Worm (Caenorhabditis elegans) whole organism, late embryonic: ENCODE data around the gene ckb-2.

Experiments used
- ceh-24 ChIP-seq: sonication (generic microtip); optimal IDR thresholded peaks from 2 replicates; lab custom pipeline; 2016; ENCODE audit warnings: mild to moderate bottlenecking, missing genetic modification characterization, missing compliant biosample characterization
- ceh-45 ChIP-seq: fragments of 200-800 bp; sonication (Bioruptor generic); IDR thresholded peaks from 2 replicates; pipeline ENCODE4 v1.3.6; 2022; ENCODE audit warnings: missing genetic modification reagents, missing genetic modification characterization, missing compliant biosample characterization
- ceh-9 ChIP-seq: sonication (generic microtip); optimal IDR thresholded peaks from 2 replicates; lab custom pipeline; 2016; ENCODE audit warnings: mild to moderate bottlenecking, missing genetic modification characterization, inconsistent platforms, missing compliant biosample characterization
- elt-2 ChIP-seq: sonication (generic microtip); optimal IDR thresholded peaks from 2 replicates; lab custom pipeline; 2016; ENCODE audit warnings: missing genetic modification reagents, missing genetic modification characterization, missing compliant biosample characterization
- hlh-30 ChIP-seq: sonication (generic microtip); optimal IDR thresholded peaks from 2 replicates; lab custom pipeline; 2017; ENCODE audit warnings: antibody characterized with exemption, missing genetic modification characterization, missing compliant biosample characterization; ENCODE audit not compliant: insufficient read depth

DNA sequence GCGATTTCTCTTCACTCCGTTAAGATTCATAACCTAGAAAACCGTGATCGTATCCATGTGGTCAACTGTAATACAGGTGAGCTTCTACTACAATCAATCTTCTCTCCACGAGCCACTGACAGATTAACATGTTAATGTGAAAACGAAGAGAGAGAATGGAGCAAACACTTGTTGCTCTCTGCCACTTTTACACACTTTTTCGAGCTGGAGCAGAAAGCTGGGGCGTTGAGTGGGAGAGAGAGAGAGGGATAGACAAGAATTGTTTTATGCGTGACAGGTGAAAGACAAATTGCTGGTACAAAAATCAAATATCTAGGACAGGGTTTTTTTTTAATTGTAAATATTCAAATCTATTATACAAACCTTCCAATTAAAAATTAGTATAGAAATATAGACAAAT is 9.4 kb upstream of the ckb-2 start:
- TF ChIP-seq hlh-30 (tag; lab: Kevin White, UChicago) (no peak), elt-2 (tag; lab: Kevin White, UChicago) (no peak), ceh-24 (tag; lab: Kevin White, UChicago) (no peak), ceh-45 (GFP tag; lab: Robert Waterston, UW) (no peak), ceh-9 (tag; lab: Kevin White, UChicago) (no peak)
